Worm (Caenorhabditis elegans) whole organism, L4 larva: ENCODE measurements around the gene C17B7.15.

Source experiments
- D1046.2 ChIP-seq: fragments of 200-800 bp; sonication (Bioruptor generic); IDR thresholded peaks from 2 replicates; pipeline ENCODE4 v1.3.6; 2022; ENCODE audit warnings: missing genetic modification characterization, missing compliant biosample characterization
- F37D6.2 ChIP-seq: sonication (generic microtip); optimal IDR thresholded peaks from 2 replicates; lab custom pipeline; 2016; ENCODE audit warnings: mild to moderate bottlenecking, missing genetic modification characterization, missing compliant biosample characterization
- T20F7.1 ChIP-seq: fragments of 200-800 bp; sonication (Bioruptor generic); optimal IDR thresholded peaks from 2 replicates; lab custom pipeline; 2018; ENCODE audit warnings: mild to moderate bottlenecking, missing genetic modification characterization, missing compliant biosample characterization
- Y105C5A.15 ChIP-seq: fragments of 200-800 bp; sonication (Bioruptor generic); IDR thresholded peaks from 2 replicates; pipeline ENCODE4 v1.3.6; 2022; ENCODE audit warnings: missing genetic modification characterization, missing compliant biosample characterization
- ZK546.5 ChIP-seq, 2 experiments: sonication (generic microtip); optimal IDR thresholded peaks; 2 replicates each; lab custom pipeline; 2017; ENCODE audit warnings: missing biosample characterization in 2 of 2, missing genetic modification characterization in 2 of 2
- aha-1 ChIP-seq: fragments of 150-350 bp; peaks from one replicate; lab custom pipeline; 2014; ENCODE audit warnings: missing biosample characterization, missing genetic modification characterization
- arid-1 ChIP-seq: fragments of 200-800 bp; sonication (Bioruptor generic); conservative IDR thresholded peaks from 2 replicates; pipeline ENCODE4 v1.3.6; 2022; ENCODE audit warnings: missing genetic modification reagents, missing genetic modification characterization, missing compliant biosample characterization
- attf-4 ChIP-seq: sonication (generic microtip); optimal IDR thresholded peaks from 3 replicates; lab custom pipeline; 2017; ENCODE audit warnings: missing biosample characterization, missing genetic modification characterization
- ceh-20 ChIP-seq: fragments of 200-800 bp; sonication (Bioruptor generic); IDR thresholded peaks from 2 replicates; pipeline ENCODE4 v1.3.6; 2022; ENCODE audit warnings: missing genetic modification reagents, missing genetic modification characterization, missing compliant biosample characterization
- ceh-28 ChIP-seq: fragments of 150-350 bp; optimal IDR thresholded peaks from 2 replicates; lab custom pipeline; 2014; ENCODE audit warnings: missing biosample characterization, missing genetic modification reagents, missing genetic modification characterization
- ceh-44 ChIP-seq: fragments of 200-800 bp; sonication (Bioruptor generic); IDR thresholded peaks from 2 replicates; pipeline ENCODE4 v1.3.6; 2022; ENCODE audit warnings: missing genetic modification reagents, missing genetic modification characterization, missing compliant biosample characterization
- ceh-62 ChIP-seq: sonication (generic microtip); optimal IDR thresholded peaks from 2 replicates; lab custom pipeline; 2017; ENCODE audit warnings: missing biosample characterization, missing genetic modification characterization
- ceh-82 ChIP-seq: sonication (generic microtip); optimal IDR thresholded peaks from 2 replicates; lab custom pipeline; 2017; ENCODE audit warnings: missing biosample characterization, missing genetic modification characterization
- ctbp-1 ChIP-seq: fragments of 200-800 bp; sonication (Bioruptor generic); IDR thresholded peaks from 2 replicates; pipeline ENCODE4 v1.3.6; 2022; ENCODE audit warnings: missing genetic modification reagents, missing genetic modification characterization, missing compliant biosample characterization
- daf-12 ChIP-seq: fragments of 150-350 bp; optimal IDR thresholded peaks from 2 replicates; lab custom pipeline; 2014; ENCODE audit warnings: missing biosample characterization, missing genetic modification reagents, missing genetic modification characterization
- daf-16 ChIP-seq, 3 experiments: sonication (generic microtip); optimal IDR thresholded peaks; 2 replicates each; lab custom pipeline; 2016 to 2017; ENCODE audit warnings: missing genetic modification characterization in 3 of 3, missing genetic modification reagents in 3 of 3, mild to moderate bottlenecking in 2 of 3, missing compliant biosample characterization in 2 of 3, missing biosample characterization in 1 of 3, moderate library complexity in 1 of 3
- dmd-6 ChIP-seq: fragments of 200-800 bp; sonication (Bioruptor generic); IDR thresholded peaks from 2 replicates; pipeline ENCODE4 v1.3.6; 2022; ENCODE audit warnings: missing genetic modification reagents, missing genetic modification characterization, missing compliant biosample characterization
- dmd-9 ChIP-seq: fragments of 200-800 bp; sonication (Bioruptor generic); IDR thresholded peaks from 2 replicates; pipeline ENCODE4 v1.3.6; 2022; ENCODE audit warnings: missing genetic modification reagents, missing genetic modification characterization, missing compliant biosample characterization
- duxl-1 ChIP-seq: sonication (generic microtip); optimal IDR thresholded peaks from 2 replicates; lab custom pipeline; 2016; ENCODE audit warnings: mild to moderate bottlenecking, missing genetic modification characterization, moderate library complexity, missing compliant biosample characterization; ENCODE audit not compliant: poor library complexity
- egl-27 ChIP-seq: sonication (generic microtip); optimal IDR thresholded peaks from 3 replicates; lab custom pipeline; 2017; ENCODE audit warnings: missing biosample characterization, missing genetic modification reagents, missing genetic modification characterization
- fkh-10 ChIP-seq: fragments of 150-350 bp; optimal IDR thresholded peaks from 2 replicates; lab custom pipeline; 2014; ENCODE audit warnings: missing biosample characterization, missing genetic modification reagents, missing genetic modification characterization
- hif-1 ChIP-seq, 2 experiments: sonication (generic microtip); optimal IDR thresholded peaks; 2 replicates each; lab custom pipeline; 2016 to 2017; ENCODE audit warnings: missing compliant biosample characterization in 2 of 2, missing genetic modification characterization in 2 of 2, missing genetic modification reagents in 2 of 2, missing genotype in 2 of 2, mild to moderate bottlenecking in 1 of 2
- hlh-11 ChIP-seq: fragments of 200-800 bp; sonication (Bioruptor generic); optimal IDR thresholded peaks from 2 replicates; lab custom pipeline; 2018; ENCODE audit warnings: mild to moderate bottlenecking, missing genetic modification characterization, missing compliant biosample characterization
- hlh-30 ChIP-seq: sonication (generic microtip); optimal IDR thresholded peaks from 2 replicates; lab custom pipeline; 2017; ENCODE audit warnings: antibody characterized with exemption, mild to moderate bottlenecking, missing genetic modification characterization, missing compliant biosample characterization; ENCODE audit not compliant: insufficient read depth
- hmg-1.1 ChIP-seq: fragments of 200-800 bp; sonication (Bioruptor generic); IDR thresholded peaks from 2 replicates; pipeline ENCODE4 v1.3.6; 2022; ENCODE audit warnings: missing genetic modification reagents, missing genetic modification characterization, missing compliant biosample characterization
- jun-1 ChIP-seq: fragments of 150-350 bp; optimal IDR thresholded peaks from 2 replicates; lab custom pipeline; 2014; ENCODE audit warnings: missing biosample characterization, missing genetic modification reagents, missing genetic modification characterization
- lin-1 ChIP-seq: fragments of 200-800 bp; sonication (Bioruptor generic); IDR thresholded peaks from 2 replicates; pipeline ENCODE4 v1.3.6; 2022; ENCODE audit warnings: missing genetic modification reagents, missing genetic modification characterization, missing compliant biosample characterization
- lin-29 ChIP-seq: fragments of 200-800 bp; sonication (Bioruptor generic); IDR thresholded peaks from 2 replicates; pipeline ENCODE4 v1.3.6; 2022; ENCODE audit warnings: missing genetic modification reagents, missing genetic modification characterization, missing compliant biosample characterization
- madf-5 ChIP-seq, 2 experiments: fragments of 200-800 bp; sonication (Bioruptor generic); IDR thresholded peaks; 2 replicates each; pipeline ENCODE4 v1.3.6; 2022; ENCODE audit warnings: missing compliant biosample characterization in 2 of 2, missing genetic modification characterization in 2 of 2
- mdl-1 ChIP-seq, 2 experiments: fragments of 150-350 bp in 1 of 2; sonication (generic microtip) in 1 of 2; optimal IDR thresholded peaks; 2 replicates each; lab custom pipeline; 2014 to 2017; ENCODE audit warnings: missing biosample characterization in 2 of 2, missing genetic modification characterization in 2 of 2
- nhr-10 ChIP-seq: fragments of 150-350 bp; optimal IDR thresholded peaks from 2 replicates; lab custom pipeline; 2014; ENCODE audit warnings: missing biosample characterization, missing genetic modification characterization
- nhr-11 ChIP-seq: fragments of 150-350 bp; optimal IDR thresholded peaks from 2 replicates; lab custom pipeline; 2014; ENCODE audit warnings: missing biosample characterization, missing genetic modification characterization
- nhr-28 ChIP-seq: fragments of 150-350 bp; optimal IDR thresholded peaks from 2 replicates; lab custom pipeline; 2014; ENCODE audit warnings: missing biosample characterization, missing genetic modification characterization
- nhr-77 ChIP-seq: fragments of 150-350 bp; optimal IDR thresholded peaks from 2 replicates; lab custom pipeline; 2014; ENCODE audit warnings: missing biosample characterization, missing genetic modification characterization
- pqm-1 ChIP-seq: sonication (generic microtip); optimal IDR thresholded peaks from 2 replicates; lab custom pipeline; 2017; ENCODE audit warnings: missing biosample characterization, missing genetic modification characterization
- saeg-2 ChIP-seq: fragments of 200-800 bp; sonication (Bioruptor generic); IDR thresholded peaks from 2 replicates; pipeline ENCODE4 v1.3.6; 2022; ENCODE audit warnings: missing genetic modification reagents, missing genetic modification characterization, missing compliant biosample characterization
- skn-1 ChIP-seq: fragments of 150-350 bp; optimal IDR thresholded peaks from 2 replicates; lab custom pipeline; 2014; ENCODE audit warnings: missing biosample characterization, missing genetic modification characterization
- spr-1 ChIP-seq: sonication (generic microtip); optimal IDR thresholded peaks from 2 replicates; lab custom pipeline; 2016; ENCODE audit warnings: mild to moderate bottlenecking, missing genetic modification characterization, missing compliant biosample characterization
- tra-1 ChIP-seq: fragments of 200-800 bp; sonication (Bioruptor generic); IDR thresholded peaks from 2 replicates; pipeline ENCODE4 v1.3.6; 2022; ENCODE audit warnings: missing genetic modification reagents, missing genetic modification characterization, missing compliant biosample characterization
- unc-62 ChIP-seq, 3 experiments: fragments of 150-350 bp in 1 of 3; sonication (generic microtip); optimal IDR thresholded peaks in 2 of 3; peaks in 1 of 3; 1 replicate in 1 of 3; 2 replicates in 2 of 3; lab custom pipeline; 2014 to 2017; ENCODE audit warnings: missing biosample characterization in 3 of 3, missing genetic modification characterization in 3 of 3, missing genetic modification reagents in 3 of 3, missing genotype in 1 of 3
- zag-1 ChIP-seq: fragments of 150-350 bp; optimal IDR thresholded peaks from 2 replicates; lab custom pipeline; 2014; ENCODE audit warnings: missing biosample characterization, missing genetic modification characterization
- zfp-2 ChIP-seq: sonication (generic microtip); optimal IDR thresholded peaks from 2 replicates; lab custom pipeline; 2016; ENCODE audit warnings: mild to moderate bottlenecking, missing genetic modification characterization, missing compliant biosample characterization
- ztf-11 ChIP-seq: fragments of 150-350 bp; optimal IDR thresholded peaks from 2 replicates; lab custom pipeline; 2014; ENCODE audit warnings: missing biosample characterization, missing genetic modification characterization

C17B7.15 gene

ce11 chrV:3341906-3342305 is 8.1 kb upstream of the C17B7.15 start, which contains the start of gene C17B7.10:
TSS of gene C17B7.10 (minus strand) at chrV:3342006.
- TF ChIP-seq daf-12 (tag; lab: Kevin White, UChicago) (no peak), daf-16 (GFP tag; optimal IDR thresholded peaks at IDR 0.05; lab: Kevin White, UChicago) (no peak), daf-16 (tag; optimal IDR thresholded peaks at IDR 0.05; lab: Kevin White, UChicago) (no peak), ZK546.5 (tag; optimal IDR thresholded peaks at IDR 0.05; lab: Kevin White, UChicago) (no peak), zfp-2 (no peak), spr-1 (tag; lab: Kevin White, UChicago) (no peak), hlh-11 (no peak), ceh-28 (tag; lab: Kevin White, UChicago) (no peak), attf-4 (tag; lab: Kevin White, UChicago) (no peak), hmg-1.1 (no peak), duxl-1 (tag; lab: Kevin White, UChicago) (no peak), ztf-11 (tag; lab: Kevin White, UChicago) (no peak), ceh-44 (no peak), ceh-62 (tag; lab: Kevin White, UChicago) (no peak), fkh-10 (GFP tag; lab: Kevin White, UChicago) (no peak), skn-1 (tag; lab: Kevin White, UChicago) (no peak), D1046.2 (GFP tag; lab: Robert Waterston, UW) (no peak)

DNA sequence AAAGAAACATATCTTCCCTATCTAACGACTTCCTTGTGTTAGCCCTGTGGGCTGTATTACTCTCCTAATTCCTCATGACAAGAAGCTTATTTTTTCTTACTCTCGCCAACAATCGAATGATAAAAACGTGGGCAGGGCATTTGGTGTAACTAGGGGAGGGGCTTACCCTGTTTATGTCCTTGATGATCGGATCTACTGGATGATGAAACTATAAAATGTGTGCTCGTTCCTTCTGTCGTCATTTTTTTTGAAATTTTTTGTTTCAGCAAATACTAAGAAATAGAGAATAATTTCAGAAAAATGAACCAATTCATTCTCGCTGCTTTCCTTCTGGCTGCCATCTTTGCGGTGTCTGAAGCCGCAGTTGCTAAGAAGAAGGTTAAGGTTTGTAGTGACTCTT is 7.5 kb upstream of the C17B7.15 start, which contains the start of gene C17B7.3:
TSS of gene C17B7.3 (plus strand) at position 301 of the 400 bp plus-strand sequence.
- TF ChIP-seq hlh-30 (tag; lab: Kevin White, UChicago) (no peak), lin-1 (GFP tag; lab: Robert Waterston, UW) (no peak), T20F7.1 (GFP tag; lab: Kevin White, UChicago) (no peak), tra-1 (GFP tag; lab: Robert Waterston, UW) (no peak), nhr-28 (tag; lab: Kevin White, UChicago) (no peak), ctbp-1 (GFP tag; lab: Robert Waterston, UW) (no peak), fkh-10 (GFP tag; lab: Kevin White, UChicago) (no peak), Y105C5A.15 (GFP tag; lab: Robert Waterston, UW) (no peak), dmd-9 (no peak), lin-29 (GFP tag; lab: Robert Waterston, UW) (no peak), madf-5 (GFP tag; IDR thresholded peaks at IDR 0.05; lab: Robert Waterston, UW) (no peak), F37D6.2 (no peak), nhr-77 (tag; lab: Kevin White, UChicago) (no peak), pqm-1 (tag; lab: Kevin White, UChicago) (no peak), mdl-1 (tag; optimal IDR thresholded peaks at IDR 0.05; lab: Kevin White, UChicago) (no peak), saeg-2 (GFP tag; lab: Robert Waterston, UW) (no peak), zag-1 (tag; lab: Kevin White, UChicago) (no peak), ceh-82 (tag; lab: Kevin White, UChicago) (no peak)

DNA sequence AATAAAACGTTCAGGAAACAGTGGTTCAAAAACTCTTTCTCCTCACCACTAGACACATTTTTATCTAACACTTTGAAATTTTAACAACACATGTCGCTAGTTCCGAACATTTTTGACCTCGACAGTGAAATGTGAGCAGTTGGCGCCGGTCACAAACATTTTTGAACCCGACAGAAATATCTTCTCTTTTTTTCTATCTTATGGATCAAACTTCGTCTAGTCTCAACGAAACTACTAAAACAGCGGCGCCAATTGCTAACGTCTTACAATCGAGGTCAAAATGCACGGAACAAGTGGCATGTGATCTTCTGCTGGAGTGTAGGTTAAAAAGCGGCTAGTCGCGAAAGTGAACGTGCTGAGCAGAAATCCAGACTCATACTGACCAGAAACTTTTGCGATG is 6.0 kb upstream of the C17B7.15 start:
- TF ChIP-seq nhr-11 (tag; lab: Kevin White, UChicago): peak; percentile 36
- TF ChIP-seq aha-1 (tag; lab: Kevin White, UChicago): peak; percentile 62
- peak in 1 of 2 experiments; percentile 59 for TF ChIP-seq hif-1 (tag; optimal IDR thresholded peaks at IDR 0.05; lab: Kevin White, UChicago)
- TF ChIP-seq ceh-20 (GFP tag; lab: Robert Waterston, UW): 0 out of 2 replicates have a peak, but pooled peaks have one; percentile 75
- TF ChIP-seq spr-1 (tag; lab: Kevin White, UChicago): no peak
- TF ChIP-seq unc-62 (GFP tag; optimal IDR thresholded peaks at IDR 0.05 in 1 of 2; lab: Kevin White, UChicago): peak in 1 of 2 experiments; percentile 88
- TF ChIP-seq unc-62 (tag; optimal IDR thresholded peaks at IDR 0.05; lab: Kevin White, UChicago): no peak
- no peak for TF ChIP-seq nhr-10 (tag; lab: Kevin White, UChicago)
- TF ChIP-seq hlh-11: peak; percentile 67
- peak; percentile 17 for TF ChIP-seq hlh-30 (tag; lab: Kevin White, UChicago)
- peak in 1 of 2 experiments; percentile 30 for TF ChIP-seq daf-16 (GFP tag; optimal IDR thresholded peaks at IDR 0.05; lab: Kevin White, UChicago)
- no peak for TF ChIP-seq daf-16 (tag; optimal IDR thresholded peaks at IDR 0.05; lab: Kevin White, UChicago)
- TF ChIP-seq egl-27 (tag; lab: Kevin White, UChicago): no peak
- peak; percentile 22; the same call in 1 of the 2 replicates for TF ChIP-seq dmd-6
- no peak for TF ChIP-seq jun-1 (tag; lab: Kevin White, UChicago)
- TF ChIP-seq arid-1: no peak
